Fruit fly (Drosophila melanogaster): Measurements from ENCODE around the gene CG14106.
A peak's percentile ranks its signal among the peaks of the same experiment; 100 is the strongest.

Gene CG14106

dm6 chr3L:13412200-13412885, 13.1 kb downstream of the CG14106 start, which contains the start of the genes CG10222 and flr (continued):
- TF ChIP-seq B-H1 (GFP tag; IDR thresholded peaks at IDR 0.05) (no peak), CG18476 (GFP tag; optimal IDR thresholded peaks at IDR 0.05) (no peak), CG18262 (tag; optimal IDR thresholded peaks at IDR 0.05) (peak; percentile 32), sd (tag; optimal IDR thresholded peaks at IDR 0.05) (no peak), bbx (GFP tag; IDR thresholded peaks at IDR 0.05; ENCODE audit: partially characterized antibody) (peak; percentile 67), Ravus (GFP tag; IDR thresholded peaks at IDR 0.05) (no peak), yki (optimal IDR thresholded peaks at IDR 0.05) (no peak), ac (GFP tag; optimal IDR thresholded peaks at IDR 0.05) (no peak), abd-A (tag; optimal IDR thresholded peaks at IDR 0.05) (no peak), Bgb (GFP tag; IDR thresholded peaks at IDR 0.05; ENCODE audit: partially characterized antibody) (peak; percentile 70), esg (GFP tag; conservative IDR thresholded peaks at IDR 0.05) (no peak), zfh1 (GFP tag; IDR thresholded peaks at IDR 0.05) (no peak), CG4854 (GFP tag; optimal IDR thresholded peaks at IDR 0.05) (no peak), CG10979 (tag; optimal IDR thresholded peaks at IDR 0.05) (no peak), slou (GFP tag; optimal IDR thresholded peaks at IDR 0.05) (no peak), CG6854 (GFP tag; optimal IDR thresholded peaks at IDR 0.05) (no peak), CG1832 (GFP tag; optimal IDR thresholded peaks at IDR 0.05) (no peak), CG12071 (GFP tag; optimal IDR thresholded peaks at IDR 0.05) (no peak), CG42726 (GFP tag; IDR thresholded peaks at IDR 0.05; ENCODE audit: partially characterized antibody) (0 out of 2 replicates have a peak, but pooled peaks have one; percentile 42), HLH4C (GFP tag; IDR thresholded peaks at IDR 0.05; ENCODE audit: partially characterized antibody) (peak; percentile 82), CG13775 (GFP tag; optimal IDR thresholded peaks at IDR 0.05) (no peak), her (GFP tag; optimal IDR thresholded peaks at IDR 0.05) (no peak), dimm (GFP tag; IDR thresholded peaks at IDR 0.05) (no peak), CG17328 (GFP tag; IDR thresholded peaks at IDR 0.05) (no peak), H2.0 (GFP tag; IDR thresholded peaks at IDR 0.05) (no peak), CG7556 (GFP tag; optimal IDR thresholded peaks at IDR 0.05) (no peak), Dll (GFP tag; IDR thresholded peaks at IDR 0.05; ENCODE audit: partially characterized antibody) (peak; percentile 85), tap (tag; optimal IDR thresholded peaks at IDR 0.05) (no peak), CG17568 (GFP tag; optimal IDR thresholded peaks at IDR 0.05) (no peak), Optix (GFP tag; IDR thresholded peaks at IDR 0.05) (no peak), CG12299 (tag; optimal IDR thresholded peaks at IDR 0.05) (no peak), Opbp (GFP tag; IDR thresholded peaks at IDR 0.05; ENCODE audit: partially characterized antibody) (peak; percentile 74), B-H2 (GFP tag; optimal IDR thresholded peaks at IDR 0.05) (no peak), Doc3 (GFP tag; IDR thresholded peaks at IDR 0.05; ENCODE audit: partially characterized antibody) (peak; percentile 68; the same call in 2 of the 3 replicates), Myb (GFP tag; optimal IDR thresholded peaks at IDR 0.05) (no peak), schlank (tag; optimal IDR thresholded peaks at IDR 0.05) (no peak), hbn (GFP tag; IDR thresholded peaks at IDR 0.05; ENCODE audit: partially characterized antibody) (peak; percentile 66; the same call in 1 of the 2 replicates), otp (GFP tag; IDR thresholded peaks at IDR 0.05) (no peak), Atf-2 (GFP tag; optimal IDR thresholded peaks at IDR 0.05) (no peak), exex (tag; optimal IDR thresholded peaks at IDR 0.05) (no peak), Hr39 (optimal IDR thresholded peaks at IDR 0.05) (no peak), NC2α (GFP tag; optimal IDR thresholded peaks at IDR 0.05) (no peak), gro (GFP tag; optimal IDR thresholded peaks at IDR 0.05) (no peak), pan (optimal IDR thresholded peaks at IDR 0.05) (no peak), pan (GFP tag; optimal IDR thresholded peaks at IDR 0.05 in 1 of 2, IDR thresholded peaks at IDR 0.05 in 1 of 2) (no peak), Vsx1 (GFP tag; optimal IDR thresholded peaks at IDR 0.05) (no peak), Dbx (GFP tag; IDR thresholded peaks at IDR 0.05) (peak; percentile 42; the same call in 1 of the 3 replicates), CG43689 (GFP tag; IDR thresholded peaks at IDR 0.05) (no peak), Nf-YB (GFP tag; optimal IDR thresholded peaks at IDR 0.05) (no peak), CG34422 (GFP tag; IDR thresholded peaks at IDR 0.05) (no peak), sisA (GFP tag; IDR thresholded peaks at IDR 0.05) (no peak)
